Worm (Caenorhabditis elegans) whole organism, L1 larva: ENCODE data around the gene tag-321.
A peak's percentile ranks its signal among the peaks of the same experiment; 100 is the strongest.

Source experiments
- C04F5.9 ChIP-seq: sonication (generic microtip); optimal IDR thresholded peaks from 2 replicates; lab custom pipeline; 2016; ENCODE audit warnings: missing genetic modification characterization, missing compliant biosample characterization
- C16A3.4 ChIP-seq: fragments of 150-350 bp; optimal IDR thresholded peaks from 2 replicates; lab custom pipeline; 2014; ENCODE audit warnings: missing biosample characterization, missing genetic modification characterization
- aha-1 ChIP-seq: fragments of 150-350 bp; optimal IDR thresholded peaks from 2 replicates; lab custom pipeline; 2014; ENCODE audit warnings: missing biosample characterization, missing genetic modification characterization
- alr-1 ChIP-seq: fragments of 200-800 bp; sonication (Bioruptor generic); optimal IDR thresholded peaks from 2 replicates; lab custom pipeline; 2018; ENCODE audit warnings: borderline replicate concordance, mild to moderate bottlenecking, missing genetic modification characterization, missing compliant biosample characterization
- aly-2 ChIP-seq: fragments of 150-350 bp; optimal IDR thresholded peaks from 2 replicates; lab custom pipeline; 2014; ENCODE audit warnings: missing biosample characterization, missing genetic modification characterization
- ama-1 ChIP-seq: fragments of 150-350 bp; optimal IDR thresholded peaks from 2 replicates; lab custom pipeline; 2014
- blmp-1 ChIP-seq: fragments of 150-350 bp; optimal IDR thresholded peaks from 2 replicates; lab custom pipeline; 2014; ENCODE audit warnings: missing biosample characterization, missing genetic modification characterization
- ceh-88 ChIP-seq: fragments of 200-800 bp; sonication (Bioruptor generic); IDR thresholded peaks from 2 replicates; pipeline ENCODE4 v1.3.6; 2022; ENCODE audit warnings: missing genetic modification characterization, missing compliant biosample characterization
- ceh-90 ChIP-seq: sonication (generic microtip); optimal IDR thresholded peaks from 2 replicates; lab custom pipeline; 2016; ENCODE audit warnings: missing genetic modification characterization, missing compliant biosample characterization
- dpl-1 ChIP-seq, 3 experiments: fragments of 150-350 bp in 2 of 3; sonication (generic microtip) in 1 of 3; optimal IDR thresholded peaks; 2 replicates each; lab custom pipeline; 2014 to 2017; ENCODE audit warnings: missing biosample characterization in 3 of 3, missing genetic modification characterization in 3 of 3, missing genetic modification reagents in 3 of 3
- dsc-1 ChIP-seq: sonication (generic microtip); optimal IDR thresholded peaks from 2 replicates; lab custom pipeline; 2016; ENCODE audit warnings: mild to moderate bottlenecking, missing genetic modification characterization, missing compliant biosample characterization
- efl-1 ChIP-seq, 4 experiments: fragments of 150-350 bp; optimal IDR thresholded peaks in 3 of 4; peaks in 1 of 4; 1 replicate in 1 of 4; 2 replicates in 3 of 4; lab custom pipeline; 2014; ENCODE audit warnings: missing biosample characterization in 2 of 4, missing genetic modification characterization in 2 of 4, missing genetic modification reagents in 2 of 4
- efl-3 ChIP-seq: fragments of 200-800 bp; sonication (Bioruptor generic); optimal IDR thresholded peaks from 2 replicates; lab custom pipeline; 2018; ENCODE audit warnings: mild to moderate bottlenecking, missing genetic modification characterization, missing compliant biosample characterization
- egl-13 ChIP-seq: sonication (generic microtip); optimal IDR thresholded peaks from 2 replicates; lab custom pipeline; 2016; ENCODE audit warnings: missing genotype, missing genetic modification reagents, missing genetic modification characterization, missing compliant biosample characterization
- egl-27 ChIP-seq, 2 experiments: fragments of 150-350 bp in 1 of 2; sonication (generic microtip); optimal IDR thresholded peaks; 3 replicates each; lab custom pipeline; 2017 to 2018; ENCODE audit warnings: missing biosample characterization in 2 of 2, missing genetic modification characterization in 2 of 2, missing genetic modification reagents in 2 of 2
- elt-2 ChIP-seq: sonication (generic microtip); optimal IDR thresholded peaks from 2 replicates; lab custom pipeline; 2016; ENCODE audit warnings: missing genetic modification characterization, mild to moderate bottlenecking, inconsistent platforms, missing compliant biosample characterization, missing genetic modification reagents
- elt-3 ChIP-seq, 6 experiments: fragments of 150-350 bp in 1 of 6; sonication (generic microtip); optimal IDR thresholded peaks; 2 replicates each; lab custom pipeline; 2017 to 2018; ENCODE audit warnings: missing biosample characterization in 6 of 6, missing genetic modification characterization in 6 of 6, inconsistent platforms in 1 of 6
- fkh-4 ChIP-seq: sonication (generic microtip); optimal IDR thresholded peaks from 2 replicates; lab custom pipeline; 2016; ENCODE audit warnings: missing compliant biosample characterization, missing genetic modification characterization, borderline replicate concordance
- fkh-8 ChIP-seq: sonication (generic microtip); optimal IDR thresholded peaks from 2 replicates; lab custom pipeline; 2016; ENCODE audit warnings: mild to moderate bottlenecking, missing genetic modification characterization, missing compliant biosample characterization
- fos-1 ChIP-seq: fragments of 150-350 bp; optimal IDR thresholded peaks from 2 replicates; lab custom pipeline; 2014; ENCODE audit warnings: missing biosample characterization, missing genetic modification characterization
- hlh-4 ChIP-seq: sonication (generic microtip); optimal IDR thresholded peaks from 2 replicates; lab custom pipeline; 2016; ENCODE audit warnings: mild to moderate bottlenecking, missing genetic modification characterization, missing compliant biosample characterization
- hpl-2 ChIP-seq: fragments of 150-350 bp; optimal IDR thresholded peaks from 2 replicates; lab custom pipeline; 2014; ENCODE audit warnings: missing biosample characterization, missing genetic modification reagents, missing genetic modification characterization
- irx-1 ChIP-seq: sonication (generic microtip); optimal IDR thresholded peaks from 2 replicates; lab custom pipeline; 2016; ENCODE audit warnings: missing genetic modification characterization, missing compliant biosample characterization
- isw-1 ChIP-seq: fragments of 200-800 bp; sonication (Bioruptor generic); IDR thresholded peaks from 2 replicates; pipeline ENCODE4 v1.3.6; 2022; ENCODE audit warnings: missing genetic modification characterization, missing compliant biosample characterization
- lin-13 ChIP-seq: fragments of 150-350 bp; optimal IDR thresholded peaks from 2 replicates; lab custom pipeline; 2014; ENCODE audit warnings: missing biosample characterization, missing genetic modification reagents, missing genetic modification characterization
- lin-14 ChIP-seq: fragments of 200-800 bp; sonication (Bioruptor generic); optimal IDR thresholded peaks from 2 replicates; lab custom pipeline; 2018; ENCODE audit warnings: mild to moderate bottlenecking, missing genetic modification characterization, moderate library complexity, missing compliant biosample characterization
- lin-35 ChIP-seq, 2 experiments: fragments of 150-350 bp; optimal IDR thresholded peaks; 2 replicates each; lab custom pipeline; 2014; ENCODE audit warnings: missing biosample characterization in 2 of 2, missing genetic modification characterization in 2 of 2, missing genetic modification reagents in 2 of 2
- lir-3 ChIP-seq: sonication (generic microtip); optimal IDR thresholded peaks from 2 replicates; lab custom pipeline; 2016; ENCODE audit warnings: mild to moderate bottlenecking, missing genetic modification characterization, moderate library complexity, missing compliant biosample characterization; ENCODE audit not compliant: poor library complexity
- lsy-2 ChIP-seq, 2 experiments: fragments of 150-350 bp; optimal IDR thresholded peaks; 2 replicates each; lab custom pipeline; 2014; ENCODE audit warnings: missing biosample characterization in 2 of 2, missing genetic modification characterization in 2 of 2
- mdl-1 ChIP-seq, 2 experiments: fragments of 150-350 bp; optimal IDR thresholded peaks; 2 replicates each; lab custom pipeline; 2014 to 2017; ENCODE audit warnings: missing biosample characterization in 2 of 2, missing genetic modification characterization in 2 of 2, inconsistent platforms in 1 of 2
- mef-2 ChIP-seq: fragments of 150-350 bp; optimal IDR thresholded peaks from 2 replicates; lab custom pipeline; 2014; ENCODE audit warnings: missing biosample characterization, missing genetic modification characterization
- mep-1 ChIP-seq: fragments of 150-350 bp; optimal IDR thresholded peaks from 2 replicates; lab custom pipeline; 2014; ENCODE audit warnings: missing biosample characterization, missing genetic modification characterization
- nhr-12 ChIP-seq: sonication (generic microtip); optimal IDR thresholded peaks from 2 replicates; lab custom pipeline; 2017; ENCODE audit warnings: missing biosample characterization, missing genetic modification characterization
- nhr-20 ChIP-seq: sonication (generic microtip); optimal IDR thresholded peaks from 2 replicates; lab custom pipeline; 2016; ENCODE audit warnings: mild to moderate bottlenecking, missing genetic modification characterization, missing compliant biosample characterization
- nhr-237 ChIP-seq: fragments of 150-350 bp; optimal IDR thresholded peaks from 2 replicates; lab custom pipeline; 2014; ENCODE audit warnings: missing biosample characterization, missing genetic modification characterization
- nhr-28 ChIP-seq: fragments of 150-350 bp; optimal IDR thresholded peaks from 2 replicates; lab custom pipeline; 2014; ENCODE audit warnings: missing biosample characterization, missing genetic modification characterization
- nhr-47 ChIP-seq: sonication (generic microtip); optimal IDR thresholded peaks from 2 replicates; lab custom pipeline; 2016; ENCODE audit warnings: mild to moderate bottlenecking, missing genetic modification characterization, moderate library complexity, missing compliant biosample characterization
- nhr-77 ChIP-seq: fragments of 150-350 bp; optimal IDR thresholded peaks from 2 replicates; lab custom pipeline; 2014; ENCODE audit warnings: missing biosample characterization, missing genetic modification characterization
- nhr-84 ChIP-seq: sonication (generic microtip); optimal IDR thresholded peaks from 2 replicates; lab custom pipeline; 2017; ENCODE audit warnings: missing biosample characterization, missing genetic modification characterization
- nhr-90 ChIP-seq: sonication (generic microtip); optimal IDR thresholded peaks from 2 replicates; lab custom pipeline; 2016; ENCODE audit warnings: mild to moderate bottlenecking, missing genetic modification characterization, missing compliant biosample characterization; ENCODE audit not compliant: poor library complexity
- pag-3 ChIP-seq: sonication (generic microtip); optimal IDR thresholded peaks from 2 replicates; lab custom pipeline; 2017; ENCODE audit warnings: missing genetic modification characterization, mild to moderate bottlenecking, missing compliant biosample characterization, antibody characterized with exemption, borderline replicate concordance; ENCODE audit not compliant: insufficient read depth
- pax-3 ChIP-seq: fragments of 200-800 bp; sonication (Bioruptor generic); optimal IDR thresholded peaks from 2 replicates; lab custom pipeline; 2018; ENCODE audit warnings: mild to moderate bottlenecking, missing genetic modification characterization, moderate library complexity, missing compliant biosample characterization
- pqm-1 ChIP-seq: sonication (generic microtip); optimal IDR thresholded peaks from 3 replicates; lab custom pipeline; 2017; ENCODE audit warnings: missing biosample characterization, missing genetic modification characterization
- rnt-1 ChIP-seq: sonication (generic microtip); optimal IDR thresholded peaks from 2 replicates; lab custom pipeline; 2016; ENCODE audit warnings: mild to moderate bottlenecking, missing genetic modification characterization, moderate library complexity, missing compliant biosample characterization
- snpc-4 ChIP-seq: fragments of 150-350 bp; optimal IDR thresholded peaks from 2 replicates; lab custom pipeline; 2014; ENCODE audit warnings: missing biosample characterization, missing genetic modification characterization
- snu-23 ChIP-seq: sonication (generic microtip); optimal IDR thresholded peaks from 2 replicates; lab custom pipeline; 2016; ENCODE audit warnings: missing genetic modification characterization, missing compliant biosample characterization
- sup-37 ChIP-seq: fragments of 200-800 bp; sonication (Bioruptor generic); optimal IDR thresholded peaks from 2 replicates; lab custom pipeline; 2018; ENCODE audit warnings: mild to moderate bottlenecking, missing genetic modification characterization, missing compliant biosample characterization
- tlp-1 ChIP-seq: fragments of 150-350 bp; optimal IDR thresholded peaks from 2 replicates; lab custom pipeline; 2014; ENCODE audit warnings: missing biosample characterization, missing genetic modification characterization
- unc-130 ChIP-seq: fragments of 150-350 bp; optimal IDR thresholded peaks from 2 replicates; lab custom pipeline; 2017; ENCODE audit warnings: missing biosample characterization, missing genetic modification characterization, inconsistent platforms
- unc-98 ChIP-seq: fragments of 200-800 bp; sonication (Bioruptor generic); IDR thresholded peaks from 2 replicates; pipeline ENCODE4 v1.3.6; 2022; ENCODE audit warnings: missing genetic modification characterization, missing compliant biosample characterization
- xbp-1 ChIP-seq: sonication (generic microtip); optimal IDR thresholded peaks from 2 replicates; lab custom pipeline; 2016; ENCODE audit warnings: missing genetic modification characterization, missing compliant biosample characterization
- zag-1 ChIP-seq: fragments of 150-350 bp; optimal IDR thresholded peaks from 2 replicates; lab custom pipeline; 2014; ENCODE audit warnings: missing biosample characterization, missing genetic modification characterization
- zip-4 ChIP-seq: fragments of 200-800 bp; sonication (Bioruptor generic); optimal IDR thresholded peaks from 2 replicates; lab custom pipeline; 2018; ENCODE audit warnings: mild to moderate bottlenecking, missing genetic modification characterization, moderate library complexity, missing compliant biosample characterization

tag-321 gene

ce11 chrIV:7817852-7818251 is 34.2 kb upstream of the tag-321 start, which contains the start of gene ric-3 (continued):
- TF ChIP-seq snpc-4 (peak; percentile 23), nhr-84 (tag; lab: Kevin White, UChicago) (no peak), nhr-90 (tag; lab: Kevin White, UChicago) (no peak), lin-13 (GFP tag; lab: Kevin White, UChicago) (no peak), irx-1 (tag; lab: Kevin White, UChicago) (peak; percentile 48), zag-1 (tag; lab: Kevin White, UChicago) (peak; percentile 23), pax-3 (tag; lab: Kevin White, UChicago) (peak; percentile 42), ama-1 (no peak), pqm-1 (tag; lab: Kevin White, UChicago) (no peak), xbp-1 (peak; percentile 43), sup-37 (GFP tag; lab: Kevin White, UChicago) (no peak), fkh-4 (tag; lab: Kevin White, UChicago) (no peak), dpl-1 (GFP tag; optimal IDR thresholded peaks at IDR 0.05; lab: Kevin White, UChicago) (peak; percentile 7 to 41 (median 31)), elt-2 (tag; lab: Kevin White, UChicago) (no peak), nhr-237 (tag; lab: Kevin White, UChicago) (no peak), tlp-1 (tag; lab: Kevin White, UChicago) (no peak), fos-1 (tag; lab: Kevin White, UChicago) (peak; percentile 52), efl-1 (optimal IDR thresholded peaks at IDR 0.05; lab: Kevin White, UChicago) (peak; percentile 68 to 78), efl-1 (GFP tag; optimal IDR thresholded peaks at IDR 0.05 in 1 of 2; lab: Kevin White, UChicago) (peak; percentile 32 to 95), elt-3 (tag; optimal IDR thresholded peaks at IDR 0.05; lab: Kevin White, UChicago) (no peak), snu-23 (GFP tag; lab: Kevin White, UChicago) (peak; percentile 78), C16A3.4 (tag; lab: Kevin White, UChicago) (peak; percentile 5), mef-2 (tag; lab: Kevin White, UChicago) (peak; percentile 22), rnt-1 (tag; lab: Kevin White, UChicago) (peak; percentile 84), nhr-77 (tag; lab: Kevin White, UChicago) (peak; percentile 30), ceh-88 (GFP tag; lab: Robert Waterston, UW) (no peak), alr-1 (tag; lab: Kevin White, UChicago) (no peak), lin-35 (GFP tag; optimal IDR thresholded peaks at IDR 0.05; lab: Kevin White, UChicago) (peak in 1 of 2 experiments; percentile 65), nhr-28 (tag; lab: Kevin White, UChicago) (no peak), egl-27 (tag; optimal IDR thresholded peaks at IDR 0.05; lab: Kevin White, UChicago) (no peak), zip-4 (GFP tag; lab: Kevin White, UChicago) (no peak), unc-130 (no peak), dsc-1 (tag; lab: Kevin White, UChicago) (peak; percentile 81), isw-1 (peak; percentile 56; the same call in 1 of the 2 replicates), hpl-2 (no peak), ceh-90 (tag; lab: Kevin White, UChicago) (peak; percentile 16), aha-1 (tag; lab: Kevin White, UChicago) (no peak), fkh-8 (tag; lab: Kevin White, UChicago) (peak; percentile 84), pag-3 (tag; lab: Kevin White, UChicago) (no peak), hlh-4 (tag; lab: Kevin White, UChicago) (no peak), unc-98 (GFP tag; lab: Robert Waterston, UW) (no peak), egl-13 (tag; lab: Kevin White, UChicago) (peak; percentile 71), efl-3 (GFP tag; lab: Kevin White, UChicago) (no peak), lir-3 (tag; lab: Kevin White, UChicago) (peak; percentile 31), C04F5.9 (no peak), lsy-2 (tag; optimal IDR thresholded peaks at IDR 0.05; lab: Kevin White, UChicago) (peak; percentile 57 to 76), mep-1 (tag; lab: Kevin White, UChicago) (peak; percentile 84), mdl-1 (tag; optimal IDR thresholded peaks at IDR 0.05; lab: Kevin White, UChicago) (no peak), nhr-20 (tag; lab: Kevin White, UChicago) (peak; percentile 50), aly-2 (tag; lab: Kevin White, UChicago) (peak; percentile 57), nhr-12 (no peak), nhr-47 (peak; percentile 72), blmp-1 (tag; lab: Kevin White, UChicago) (peak; percentile 77), lin-14 (GFP tag; lab: Kevin White, UChicago) (peak; percentile 95)
